Fruit fly (Drosophila melanogaster) whole organism, pupa: Measurements from ENCODE around the gene Pgant6.
A peak's percentile ranks its signal among the peaks of the same experiment; 100 is the strongest.

Experiments
- CG10348 ChIP-seq: fragments of 200-800 bp; sonication (Bioruptor generic); IDR thresholded peaks from 2 replicates; pipeline ENCODE4 v1.3.6; 2022; ENCODE audit warnings: missing biosample characterization, missing genetic modification characterization
- CG12605 ChIP-seq: fragments of 200-800 bp; sonication (Bioruptor generic); IDR thresholded peaks from 2 replicates; pipeline ENCODE4 v1.3.6; 2022; ENCODE audit warnings: missing biosample characterization, missing genetic modification characterization
- CG13204 ChIP-seq: fragments of 200-800 bp; sonication (Bioruptor generic); optimal IDR thresholded peaks from 2 replicates; lab custom pipeline; 2018; ENCODE audit warnings: missing biosample characterization, mild to moderate bottlenecking, missing genetic modification characterization, moderate library complexity
- CG14655 ChIP-seq: fragments of 200-800 bp; sonication (Bioruptor generic); optimal IDR thresholded peaks from 3 replicates; lab custom pipeline; 2017; ENCODE audit warnings: mild to moderate bottlenecking, missing biosample characterization, missing genetic modification reagents, missing genetic modification characterization
- CG15710 ChIP-seq: fragments of 200-800 bp; sonication (Bioruptor generic); optimal IDR thresholded peaks from 2 replicates; lab custom pipeline; 2018; ENCODE audit warnings: missing biosample characterization, mild to moderate bottlenecking, missing genetic modification characterization, moderate library complexity
- CG17806 ChIP-seq: fragments of 200-800 bp; sonication (Bioruptor generic); optimal IDR thresholded peaks from 2 replicates; lab custom pipeline; 2018; ENCODE audit warnings: missing biosample characterization, mild to moderate bottlenecking, missing genetic modification characterization, moderate library complexity
- CG32121 ChIP-seq: fragments of 200-800 bp; sonication (Bioruptor generic); IDR thresholded peaks from 2 replicates; pipeline ENCODE4 v1.3.6; 2022; ENCODE audit warnings: missing biosample characterization, missing genetic modification characterization
- CG34367 ChIP-seq: fragments of 200-800 bp; sonication (Bioruptor generic); optimal IDR thresholded peaks from 2 replicates; lab custom pipeline; 2018; ENCODE audit warnings: missing biosample characterization, mild to moderate bottlenecking, missing genetic modification characterization
- CG4496 ChIP-seq: fragments of 200-800 bp; sonication (Bioruptor generic); IDR thresholded peaks from 3 replicates; pipeline ENCODE4 v1.3.6; 2022; ENCODE audit warnings: missing biosample characterization, missing genetic modification characterization
- CG8159 ChIP-seq: fragments of 200-800 bp; sonication (Bioruptor generic); optimal IDR thresholded peaks from 3 replicates; lab custom pipeline; 2018; ENCODE audit warnings: missing biosample characterization, mild to moderate bottlenecking, missing genetic modification characterization, moderate library complexity
- CG8301 ChIP-seq: fragments of 200-800 bp; sonication (Bioruptor generic); optimal IDR thresholded peaks from 2 replicates; lab custom pipeline; 2018; ENCODE audit warnings: missing biosample characterization, mild to moderate bottlenecking, missing genetic modification characterization
- CG9948 ChIP-seq: fragments of 200-800 bp; sonication (Bioruptor generic); optimal IDR thresholded peaks from 2 replicates; lab custom pipeline; 2018; ENCODE audit warnings: missing biosample characterization, mild to moderate bottlenecking, missing genetic modification characterization, moderate library complexity
- D1 ChIP-seq: fragments of 200-800 bp; sonication (Bioruptor generic); optimal IDR thresholded peaks from 2 replicates; lab custom pipeline; 2018; ENCODE audit warnings: missing biosample characterization, mild to moderate bottlenecking, missing genetic modification characterization, moderate library complexity
- EcR ChIP-seq: fragments of 200-800 bp; sonication (Bioruptor generic); optimal IDR thresholded peaks from 3 replicates; lab custom pipeline; 2019; ENCODE audit warnings: missing biosample characterization, missing genetic modification characterization, mild to moderate bottlenecking, moderate library complexity, missing genetic modification reagents
- Ets98B ChIP-seq: fragments of 200-800 bp; sonication (Bioruptor generic); IDR thresholded peaks from 2 replicates; pipeline ENCODE4 v1.3.6; 2022; ENCODE audit warnings: missing biosample characterization, missing genetic modification characterization
- Pif1A ChIP-seq: fragments of 200-800 bp; sonication (Bioruptor generic); optimal IDR thresholded peaks from 3 replicates; lab custom pipeline; 2016; ENCODE audit warnings: missing biosample characterization, missing genetic modification characterization
- Pif1B ChIP-seq: fragments of 200-800 bp; sonication (Bioruptor generic); optimal IDR thresholded peaks from 3 replicates; lab custom pipeline; 2016; ENCODE audit warnings: missing biosample characterization, missing genetic modification characterization
- Snoo ChIP-seq: fragments of 200-800 bp; sonication (Bioruptor generic); optimal IDR thresholded peaks from 3 replicates; lab custom pipeline; 2017; ENCODE audit warnings: missing biosample characterization, mild to moderate bottlenecking, missing genetic modification characterization, inconsistent platforms
- fd96Ca ChIP-seq: fragments of 200-800 bp; sonication (Bioruptor generic); IDR thresholded peaks from 3 replicates; pipeline ENCODE4 v1.3.6; 2022; ENCODE audit warnings: missing biosample characterization, missing genetic modification characterization
- gl ChIP-seq: fragments of 200-800 bp; sonication (Bioruptor generic); optimal IDR thresholded peaks from 2 replicates; lab custom pipeline; 2018; ENCODE audit warnings: missing biosample characterization, mild to moderate bottlenecking, missing genetic modification characterization
- rn ChIP-seq: fragments of 200-800 bp; sonication (Bioruptor generic); IDR thresholded peaks from 2 replicates; pipeline ENCODE4 v1.3.6; 2022; ENCODE audit warnings: missing biosample characterization, missing genetic modification characterization

The Pgant6 gene

dm6 chr3L:2818784-2819183 lies 36.7 kb downstream of the Pgant6 start:
- no peak for TF ChIP-seq gl (tag; lab: Kevin White, UChicago)
- no peak for TF ChIP-seq CG14655 (GFP tag; lab: Kevin White, UChicago)
- TF ChIP-seq Snoo (tag; lab: Kevin White, UChicago): no peak
- TF ChIP-seq Pif1A (GFP tag; lab: Kevin White, UChicago): no peak
- TF ChIP-seq Ets98B (GFP tag; lab: Robert Waterston, UW): no peak
- TF ChIP-seq CG8159 (tag; lab: Kevin White, UChicago): no peak
- TF ChIP-seq rn (GFP tag; lab: Robert Waterston, UW): no peak
- TF ChIP-seq CG9948 (tag; lab: Kevin White, UChicago): no peak
- no peak for TF ChIP-seq D1 (tag; lab: Kevin White, UChicago)
- TF ChIP-seq Pif1B (GFP tag; lab: Kevin White, UChicago): no peak
- TF ChIP-seq CG34367: no peak
- TF ChIP-seq CG17806 (tag; lab: Kevin White, UChicago): no peak
- TF ChIP-seq CG12605 (GFP tag; lab: Robert Waterston, UW): no peak
- TF ChIP-seq CG13204: no peak
- no peak for TF ChIP-seq CG4496 (GFP tag; lab: Robert Waterston, UW)
- no peak for TF ChIP-seq CG15710 (tag; lab: Kevin White, UChicago)
- no peak for TF ChIP-seq CG8301 (tag; lab: Kevin White, UChicago)

- TF ChIP-seq fd96Ca (GFP tag; lab: Robert Waterston, UW): no peak
- no peak for TF ChIP-seq EcR
- TF ChIP-seq CG12605 (GFP tag; lab: Robert Waterston, UW): no peak
- TF ChIP-seq Snoo (tag; lab: Kevin White, UChicago): no peak
- TF ChIP-seq rn (GFP tag; lab: Robert Waterston, UW): no peak
- TF ChIP-seq gl (tag; lab: Kevin White, UChicago): no peak
- no peak for TF ChIP-seq CG8301 (tag; lab: Kevin White, UChicago)
- no peak for TF ChIP-seq CG17806 (tag; lab: Kevin White, UChicago)
- TF ChIP-seq Pif1B (GFP tag; lab: Kevin White, UChicago): no peak
- no peak for TF ChIP-seq D1 (tag; lab: Kevin White, UChicago)
- no peak for TF ChIP-seq CG14655 (GFP tag; lab: Kevin White, UChicago)
- no peak for TF ChIP-seq CG34367
- TF ChIP-seq CG8159 (tag; lab: Kevin White, UChicago): no peak
- TF ChIP-seq CG15710 (tag; lab: Kevin White, UChicago): no peak
- no peak for TF ChIP-seq Pif1A (GFP tag; lab: Kevin White, UChicago)
- TF ChIP-seq CG13204: no peak
- no peak for TF ChIP-seq Ets98B (GFP tag; lab: Robert Waterston, UW)
- no peak for TF ChIP-seq CG4496 (GFP tag; lab: Robert Waterston, UW)
Observed at dm6 chr3L:2819687-2820086, 37.6 kb downstream of the Pgant6 start.

- TF ChIP-seq CG8159 (tag; lab: Kevin White, UChicago) (peak; percentile 10), CG12605 (GFP tag; lab: Robert Waterston, UW) (no peak), EcR (no peak), CG13204 (no peak), CG4496 (GFP tag; lab: Robert Waterston, UW) (no peak), CG15710 (tag; lab: Kevin White, UChicago) (no peak)
Observed at dm6 chr3L:2820275-2820674, 38.2 kb downstream of the Pgant6 start.

dm6 chr3L:2820930-2821505 lies 39.0 kb downstream of the Pgant6 start:
- TF ChIP-seq CG10348 (GFP tag; lab: Robert Waterston, UW): no peak
- peak; percentile 97 for TF ChIP-seq CG12605 (GFP tag; lab: Robert Waterston, UW)
- peak; percentile 98 for TF ChIP-seq gl (tag; lab: Kevin White, UChicago)
- peak; percentile 92 for TF ChIP-seq EcR
- TF ChIP-seq rn (GFP tag; lab: Robert Waterston, UW): peak; percentile 67; the same call in 1 of the 2 replicates
- peak; percentile 83 for TF ChIP-seq CG17806 (tag; lab: Kevin White, UChicago)
- peak; percentile 65 for TF ChIP-seq Snoo (tag; lab: Kevin White, UChicago)
- TF ChIP-seq Pif1B (GFP tag; lab: Kevin White, UChicago): peak; percentile 83
- peak; percentile 89 for TF ChIP-seq CG15710 (tag; lab: Kevin White, UChicago)
- TF ChIP-seq CG14655 (GFP tag; lab: Kevin White, UChicago): peak; percentile 88
- TF ChIP-seq CG9948 (tag; lab: Kevin White, UChicago): peak; percentile 80
- peak; percentile 31 for TF ChIP-seq D1 (tag; lab: Kevin White, UChicago)
- TF ChIP-seq CG34367: peak; percentile 89
- TF ChIP-seq CG8159 (tag; lab: Kevin White, UChicago): peak; percentile 84
- peak; percentile 85 for TF ChIP-seq Ets98B (GFP tag; lab: Robert Waterston, UW)
- TF ChIP-seq CG13204: peak; percentile 98
- TF ChIP-seq CG8301 (tag; lab: Kevin White, UChicago): peak; percentile 81
- peak; percentile 92 for TF ChIP-seq CG4496 (GFP tag; lab: Robert Waterston, UW)
- TF ChIP-seq CG32121 (GFP tag; lab: Robert Waterston, UW): peak; percentile 80
- peak; percentile 79 for TF ChIP-seq Pif1A (GFP tag; lab: Kevin White, UChicago)
- TF ChIP-seq fd96Ca (GFP tag; lab: Robert Waterston, UW): peak; percentile 87

dm6 chr3L:2822955-2823354 lies 40.9 kb downstream of the Pgant6 start:
- TF ChIP-seq Pif1B (GFP tag; lab: Kevin White, UChicago) (peak; percentile 80), CG9948 (tag; lab: Kevin White, UChicago) (peak; percentile 96), Pif1A (GFP tag; lab: Kevin White, UChicago) (peak; percentile 95), D1 (tag; lab: Kevin White, UChicago) (peak; percentile 96), CG4496 (GFP tag; lab: Robert Waterston, UW) (peak; percentile 97), CG17806 (tag; lab: Kevin White, UChicago) (peak; percentile 96), rn (GFP tag; lab: Robert Waterston, UW) (peak; percentile 94), CG34367 (peak; percentile 95), EcR (no peak), CG15710 (tag; lab: Kevin White, UChicago) (peak; percentile 96), Snoo (tag; lab: Kevin White, UChicago) (peak; percentile 80), CG8159 (tag; lab: Kevin White, UChicago) (peak; percentile 96), CG32121 (GFP tag; lab: Robert Waterston, UW) (peak; percentile 92), CG13204 (peak; percentile 61), Ets98B (GFP tag; lab: Robert Waterston, UW) (peak; percentile 94), CG12605 (GFP tag; lab: Robert Waterston, UW) (peak; percentile 90), fd96Ca (GFP tag; lab: Robert Waterston, UW) (peak; percentile 96), CG10348 (GFP tag; lab: Robert Waterston, UW) (peak; percentile 71), CG8301 (tag; lab: Kevin White, UChicago) (peak; percentile 97), CG14655 (GFP tag; lab: Kevin White, UChicago) (peak; percentile 98), gl (tag; lab: Kevin White, UChicago) (peak; percentile 92)
